Worm (Caenorhabditis elegans): ENCODE results near the gene srw-139.

ce11 chrV:3021306-3021705 is 36.1 kb upstream of the srw-139 start, which contains the start of gene irld-12:
- TF ChIP-seq nhr-28 (tag; optimal IDR thresholded peaks at IDR 0.05) (no peak), jun-1 (tag; optimal IDR thresholded peaks at IDR 0.05) (no peak)

Measured in whole organism, L3 larva.